Fruit fly (Drosophila melanogaster): ENCODE data around the gene CG7142.

The CG7142 gene

dm6 chr3R:18243718-18244170 is 35.6 kb downstream of the CG7142 start (continued):
- peak; percentile 46 for TF ChIP-seq Drgx (GFP tag; IDR thresholded peaks at IDR 0.05)
- peak; percentile 49 for TF ChIP-seq mirr (GFP tag; optimal IDR thresholded peaks at IDR 0.05)
- no peak for TF ChIP-seq CG1233 (GFP tag; optimal IDR thresholded peaks at IDR 0.05)
- TF ChIP-seq ap (GFP tag; IDR thresholded peaks at IDR 0.05): no peak
- no peak for TF ChIP-seq CG11696 (GFP tag; IDR thresholded peaks at IDR 0.05)
- no peak for TF ChIP-seq sr (GFP tag; IDR thresholded peaks at IDR 0.05)
- no peak for TF ChIP-seq stc (GFP tag; IDR thresholded peaks at IDR 0.05)
- no peak for TF ChIP-seq Scr (GFP tag; IDR thresholded peaks at IDR 0.05; ENCODE audit: partially characterized antibody)
- TF ChIP-seq lola (GFP tag; optimal IDR thresholded peaks at IDR 0.05): no peak
- TF ChIP-seq CG6254 (GFP tag; optimal IDR thresholded peaks at IDR 0.05): peak; percentile 30
- TF ChIP-seq CG11504 (tag; optimal IDR thresholded peaks at IDR 0.05): no peak
- no peak for TF ChIP-seq trh (GFP tag; optimal IDR thresholded peaks at IDR 0.05)
- TF ChIP-seq CG13775 (GFP tag; optimal IDR thresholded peaks at IDR 0.05): no peak
- TF ChIP-seq CG5245 (GFP tag; optimal IDR thresholded peaks at IDR 0.05): no peak
- TF ChIP-seq HLH4C (GFP tag; IDR thresholded peaks at IDR 0.05; ENCODE audit: partially characterized antibody): no peak
- no peak for TF ChIP-seq gem (tag; optimal IDR thresholded peaks at IDR 0.05)
- no peak for TF ChIP-seq Neu2 (GFP tag; optimal IDR thresholded peaks at IDR 0.05; ENCODE audit: borderline replicate concordance)
- no peak for TF ChIP-seq CTCF (GFP tag; optimal IDR thresholded peaks at IDR 0.05)
- no peak for TF ChIP-seq nom (GFP tag; optimal IDR thresholded peaks at IDR 0.05)
- no peak for TF ChIP-seq Six4 (GFP tag; optimal IDR thresholded peaks at IDR 0.05)
- TF ChIP-seq CG33213 (GFP tag; optimal IDR thresholded peaks at IDR 0.05): peak; percentile 10
- peak; percentile 9 for TF ChIP-seq abd-A (tag; optimal IDR thresholded peaks at IDR 0.05)
- peak; percentile 83 for TF ChIP-seq Med (GFP tag)
- peak; percentile 100 for TF ChIP-seq onecut (GFP tag; IDR thresholded peaks at IDR 0.05)
- no peak for TF ChIP-seq sim (GFP tag; IDR thresholded peaks at IDR 0.05)
- TF ChIP-seq CG10979 (tag; optimal IDR thresholded peaks at IDR 0.05): no peak
- TF ChIP-seq CG18764 (GFP tag; optimal IDR thresholded peaks at IDR 0.05): no peak
- TF ChIP-seq grau (tag; optimal IDR thresholded peaks at IDR 0.05): no peak
- no peak for TF ChIP-seq gcm2 (GFP tag; optimal IDR thresholded peaks at IDR 0.05)
- no peak for TF ChIP-seq CG9876 (GFP tag; optimal IDR thresholded peaks at IDR 0.05)
- TF ChIP-seq al (GFP tag; IDR thresholded peaks at IDR 0.05): no peak
- TF ChIP-seq Nf-YC (tag; optimal IDR thresholded peaks at IDR 0.05): no peak
- TF ChIP-seq CG7357 (GFP tag; IDR thresholded peaks at IDR 0.05): no peak
- no peak; the same call in 1 of the 2 replicates for TF ChIP-seq Rfx (GFP tag; IDR thresholded peaks at IDR 0.05)
- no peak for TF ChIP-seq CG34224 (GFP tag; IDR thresholded peaks at IDR 0.05; ENCODE audit: partially characterized antibody)
- TF ChIP-seq CG42726 (GFP tag; IDR thresholded peaks at IDR 0.05; ENCODE audit: partially characterized antibody): no peak
- no peak for TF ChIP-seq CG12219 (GFP tag; optimal IDR thresholded peaks at IDR 0.05)
- TF ChIP-seq tin (GFP tag; optimal IDR thresholded peaks at IDR 0.05): no peak
- TF ChIP-seq CG9215 (GFP tag; IDR thresholded peaks at IDR 0.05): no peak
- 0 out of 2 replicates have a peak, but pooled peaks have one; percentile 3 for TF ChIP-seq seq (GFP tag; IDR thresholded peaks at IDR 0.05)
- TF ChIP-seq tna (GFP tag; IDR thresholded peaks at IDR 0.05; ENCODE audit: partially characterized antibody): no peak
- no peak for TF ChIP-seq Ada2b (GFP tag; IDR thresholded peaks at IDR 0.05)
- no peak for TF ChIP-seq crc (GFP tag; optimal IDR thresholded peaks at IDR 0.05)
- no peak for TF ChIP-seq PHDP (tag; optimal IDR thresholded peaks at IDR 0.05)
- TF ChIP-seq repo (GFP tag; optimal IDR thresholded peaks at IDR 0.05): no peak
- TF ChIP-seq ems (GFP tag; optimal IDR thresholded peaks at IDR 0.05): peak; percentile 39
- TF ChIP-seq CG11560 (tag; IDR thresholded peaks at IDR 0.05): no peak
- TF ChIP-seq CrebB (tag; optimal IDR thresholded peaks at IDR 0.05): peak; percentile 11
- no peak for TF ChIP-seq zen2 (GFP tag; IDR thresholded peaks at IDR 0.05; ENCODE audit: partially characterized antibody)
- TF ChIP-seq CG10462 (GFP tag; optimal IDR thresholded peaks at IDR 0.05): no peak
- no peak for TF ChIP-seq CG17802 (tag; optimal IDR thresholded peaks at IDR 0.05)
- TF ChIP-seq E2f2 (GFP tag; IDR thresholded peaks at IDR 0.05): no peak
